Worm (Caenorhabditis elegans) whole organism, mixed stage, embryonic: ENCODE results near the gene mksr-1.

Experiments used
- M03D4.4 ChIP-seq: sonication (generic microtip); optimal IDR thresholded peaks from 2 replicates; lab custom pipeline; 2017; ENCODE audit warnings: mild to moderate bottlenecking, missing genetic modification characterization, missing compliant biosample characterization
- bed-3 ChIP-seq: fragments of 200-800 bp; sonication (Bioruptor generic); optimal IDR thresholded peaks from 3 replicates; lab custom pipeline; 2018; ENCODE audit warnings: mild to moderate bottlenecking, missing genetic modification characterization, moderate library complexity, missing compliant biosample characterization
- blmp-1 ChIP-seq: fragments of 150-350 bp; optimal IDR thresholded peaks from 2 replicates; lab custom pipeline; 2014; ENCODE audit warnings: missing biosample characterization, missing genetic modification characterization
- ceh-39 ChIP-seq: fragments of 150-350 bp; optimal IDR thresholded peaks from 2 replicates; lab custom pipeline; 2014; ENCODE audit warnings: missing biosample characterization, missing genetic modification characterization
- ceh-43 ChIP-seq: fragments of 200-800 bp; sonication (Bioruptor generic); optimal IDR thresholded peaks from 2 replicates; lab custom pipeline; 2018; ENCODE audit warnings: mild to moderate bottlenecking, missing genetic modification characterization, moderate library complexity, missing compliant biosample characterization
- ceh-83 ChIP-seq: fragments of 200-800 bp; sonication (Bioruptor generic); optimal IDR thresholded peaks from 2 replicates; lab custom pipeline; 2018; ENCODE audit warnings: mild to moderate bottlenecking, missing genetic modification characterization, missing compliant biosample characterization
- ces-1 ChIP-seq: fragments of 150-350 bp; optimal IDR thresholded peaks from 2 replicates; lab custom pipeline; 2014; ENCODE audit warnings: missing biosample characterization, missing genetic modification reagents, missing genetic modification characterization
- cnd-1 ChIP-seq: fragments of 200-800 bp; sonication (Bioruptor generic); optimal IDR thresholded peaks from 2 replicates; lab custom pipeline; 2018; ENCODE audit warnings: mild to moderate bottlenecking, missing genetic modification characterization, missing compliant biosample characterization
- drap-1 ChIP-seq: fragments of 200-800 bp; sonication (Bioruptor generic); optimal IDR thresholded peaks from 3 replicates; lab custom pipeline; 2018; ENCODE audit warnings: mild to moderate bottlenecking, missing genetic modification characterization, missing compliant biosample characterization
- elt-1 ChIP-seq: sonication (generic microtip); optimal IDR thresholded peaks from 2 replicates; lab custom pipeline; 2017; ENCODE audit warnings: missing genetic modification characterization, mild to moderate bottlenecking, missing compliant biosample characterization, antibody characterized with exemption, moderate library complexity, borderline replicate concordance; ENCODE audit not compliant: insufficient read depth
- elt-3 ChIP-seq: fragments of 150-350 bp; optimal IDR thresholded peaks from 2 replicates; lab custom pipeline; 2014; ENCODE audit warnings: missing biosample characterization, missing genetic modification characterization
- flh-1 ChIP-seq: fragments of 200-800 bp; sonication (Bioruptor generic); optimal IDR thresholded peaks from 2 replicates; lab custom pipeline; 2018; ENCODE audit warnings: mild to moderate bottlenecking, missing genetic modification characterization, moderate library complexity, missing compliant biosample characterization
- ham-2 ChIP-seq: fragments of 200-800 bp; sonication (Bioruptor generic); optimal IDR thresholded peaks from 2 replicates; lab custom pipeline; 2018; ENCODE audit warnings: mild to moderate bottlenecking, missing genetic modification characterization, missing compliant biosample characterization
- hlh-1 ChIP-seq: fragments of 150-350 bp; optimal IDR thresholded peaks from 2 replicates; lab custom pipeline; 2014; ENCODE audit warnings: missing biosample characterization, missing genetic modification reagents, missing genetic modification characterization
- lin-13 ChIP-seq: fragments of 150-350 bp; optimal IDR thresholded peaks from 2 replicates; lab custom pipeline; 2014; ENCODE audit warnings: missing biosample characterization, missing genetic modification characterization
- lsy-2 ChIP-seq: fragments of 150-350 bp; optimal IDR thresholded peaks from 2 replicates; lab custom pipeline; 2014; ENCODE audit warnings: missing biosample characterization, missing genetic modification characterization
- mab-5 ChIP-seq: fragments of 150-350 bp; optimal IDR thresholded peaks from 2 replicates; lab custom pipeline; 2014; ENCODE audit warnings: missing biosample characterization, missing genetic modification characterization
- mep-1 ChIP-seq: fragments of 150-350 bp; optimal IDR thresholded peaks from 2 replicates; lab custom pipeline; 2017; ENCODE audit warnings: missing biosample characterization, missing genetic modification reagents, missing genetic modification characterization, inconsistent platforms
- mls-2 ChIP-seq: sonication (generic microtip); optimal IDR thresholded peaks from 2 replicates; lab custom pipeline; 2016; ENCODE audit warnings: mild to moderate bottlenecking, missing genetic modification characterization, moderate library complexity, missing compliant biosample characterization
- nhr-12 ChIP-seq: fragments of 150-350 bp; optimal IDR thresholded peaks from 2 replicates; lab custom pipeline; 2014; ENCODE audit warnings: missing biosample characterization, missing genetic modification characterization
- nhr-2 ChIP-seq: fragments of 150-350 bp; optimal IDR thresholded peaks from 2 replicates; lab custom pipeline; 2014; ENCODE audit warnings: missing biosample characterization, missing genetic modification characterization
- nhr-237 ChIP-seq: fragments of 150-350 bp; optimal IDR thresholded peaks from 2 replicates; lab custom pipeline; 2014; ENCODE audit warnings: missing biosample characterization, missing genetic modification characterization
- nhr-28 ChIP-seq: fragments of 150-350 bp; optimal IDR thresholded peaks from 2 replicates; lab custom pipeline; 2014; ENCODE audit warnings: missing biosample characterization, missing genetic modification characterization
- nhr-76 ChIP-seq: sonication (generic microtip); optimal IDR thresholded peaks from 2 replicates; lab custom pipeline; 2017; ENCODE audit warnings: missing biosample characterization, missing genetic modification characterization
- pha-4 ChIP-seq: fragments of 150-350 bp; optimal IDR thresholded peaks from 2 replicates; lab custom pipeline; 2018; ENCODE audit warnings: missing biosample characterization, missing genetic modification reagents, missing genetic modification characterization
- sem-2 ChIP-seq: fragments of 200-800 bp; sonication (Bioruptor generic); optimal IDR thresholded peaks from 2 replicates; lab custom pipeline; 2018; ENCODE audit warnings: mild to moderate bottlenecking, missing genetic modification characterization, missing compliant biosample characterization
- snpc-4 ChIP-seq: fragments of 150-350 bp; optimal IDR thresholded peaks from 2 replicates; lab custom pipeline; 2014; ENCODE audit warnings: missing biosample characterization, missing genetic modification characterization
- sptf-1 ChIP-seq: sonication (generic microtip); optimal IDR thresholded peaks from 2 replicates; lab custom pipeline; 2017; ENCODE audit warnings: mild to moderate bottlenecking, missing genetic modification characterization, moderate library complexity, missing compliant biosample characterization
- tbx-8 ChIP-seq: fragments of 200-800 bp; sonication (Bioruptor generic); optimal IDR thresholded peaks from 2 replicates; lab custom pipeline; 2018; ENCODE audit warnings: mild to moderate bottlenecking, missing genetic modification characterization, moderate library complexity, missing compliant biosample characterization
- unc-120 ChIP-seq: sonication (generic microtip); optimal IDR thresholded peaks from 2 replicates; lab custom pipeline; 2017; ENCODE audit warnings: missing genetic modification characterization, missing compliant biosample characterization; ENCODE audit not compliant: poor library complexity, severe bottlenecking
- unc-39 ChIP-seq: fragments of 150-350 bp; optimal IDR thresholded peaks from 2 replicates; lab custom pipeline; 2014; ENCODE audit warnings: missing biosample characterization, missing genetic modification characterization
- unc-62 ChIP-seq: fragments of 150-350 bp; optimal IDR thresholded peaks from 2 replicates; lab custom pipeline; 2014; ENCODE audit warnings: missing biosample characterization, missing genetic modification reagents, missing genetic modification characterization
- zip-8 ChIP-seq: fragments of 150-350 bp; optimal IDR thresholded peaks from 2 replicates; lab custom pipeline; 2014; ENCODE audit warnings: missing biosample characterization, missing genetic modification characterization
- ztf-11 ChIP-seq: fragments of 150-350 bp; optimal IDR thresholded peaks from 2 replicates; lab custom pipeline; 2014; ENCODE audit warnings: missing biosample characterization, missing genetic modification characterization

Gene mksr-1

ce11 chrX:1093154-1093553 lies 24.2 kb upstream of the mksr-1 start:
- no peak for TF ChIP-seq unc-39
- peak; percentile 83 for TF ChIP-seq mep-1
- TF ChIP-seq lin-13 (tag; lab: Kevin White, UChicago), result peak; percentile 13
- TF ChIP-seq lsy-2, result peak; percentile 30
- no peak for TF ChIP-seq elt-3 (tag; lab: Kevin White, UChicago)
- no peak for TF ChIP-seq elt-1 (tag; lab: Kevin White, UChicago)
- peak; percentile 99 for TF ChIP-seq unc-62 (GFP tag; lab: Kevin White, UChicago)
- peak; percentile 93 for TF ChIP-seq pha-4 (tag; lab: Kevin White, UChicago)
- TF ChIP-seq ces-1, result peak; percentile 78
- peak; percentile 54 for TF ChIP-seq blmp-1 (tag; lab: Kevin White, UChicago)
- TF ChIP-seq ceh-39 (tag; lab: Kevin White, UChicago), result peak; percentile 26
- no peak for TF ChIP-seq nhr-76 (tag; lab: Kevin White, UChicago)
- TF ChIP-seq nhr-28 (tag; lab: Kevin White, UChicago), result no peak
- TF ChIP-seq nhr-2 (tag; lab: Kevin White, UChicago), result no peak
- peak; percentile 90 for TF ChIP-seq hlh-1 (tag; lab: Kevin White, UChicago)
- peak; percentile 69 for TF ChIP-seq drap-1 (GFP tag; lab: Kevin White, UChicago)
- no peak for TF ChIP-seq ceh-83 (GFP tag; lab: Kevin White, UChicago)
- peak; percentile 78 for TF ChIP-seq sptf-1 (tag; lab: Kevin White, UChicago)
- peak; percentile 53 for TF ChIP-seq M03D4.4 (tag; lab: Kevin White, UChicago)
- TF ChIP-seq sem-2 (GFP tag; lab: Kevin White, UChicago), result peak; percentile 13
- TF ChIP-seq tbx-8 (GFP tag; lab: Kevin White, UChicago), result no peak
- TF ChIP-seq zip-8 (tag; lab: Kevin White, UChicago), result no peak
- TF ChIP-seq mls-2, result peak; percentile 71
- peak; percentile 87 for TF ChIP-seq nhr-237 (tag; lab: Kevin White, UChicago)
- no peak for TF ChIP-seq snpc-4
- TF ChIP-seq cnd-1 (tag; lab: Kevin White, UChicago), result peak; percentile 44
- TF ChIP-seq ham-2, result peak; percentile 70
- TF ChIP-seq unc-120 (tag; lab: Kevin White, UChicago), result peak; percentile 94
- TF ChIP-seq, all 35 proteins: peak for 18

- TF ChIP-seq ceh-83 (GFP tag; lab: Kevin White, UChicago) (no peak), nhr-12 (tag; lab: Kevin White, UChicago) (no peak), nhr-28 (tag; lab: Kevin White, UChicago) (no peak), drap-1 (GFP tag; lab: Kevin White, UChicago) (no peak), elt-3 (tag; lab: Kevin White, UChicago) (no peak), nhr-237 (tag; lab: Kevin White, UChicago) (no peak), cnd-1 (tag; lab: Kevin White, UChicago) (no peak), hlh-1 (tag; lab: Kevin White, UChicago) (no peak), lsy-2 (no peak), ztf-11 (tag; lab: Kevin White, UChicago) (no peak), flh-1 (GFP tag; lab: Kevin White, UChicago) (no peak), sptf-1 (tag; lab: Kevin White, UChicago) (no peak), ces-1 (no peak), ceh-43 (GFP tag; lab: Kevin White, UChicago) (no peak), elt-1 (tag; lab: Kevin White, UChicago) (no peak), nhr-2 (tag; lab: Kevin White, UChicago) (no peak)
Observed at ce11 chrX:1089676-1090075, 20.7 kb upstream of the mksr-1 start.

- TF ChIP-seq mab-5 (tag; lab: Kevin White, UChicago) (no peak), drap-1 (GFP tag; lab: Kevin White, UChicago) (no peak), nhr-2 (tag; lab: Kevin White, UChicago) (no peak), flh-1 (GFP tag; lab: Kevin White, UChicago) (no peak), unc-39 (no peak), unc-62 (GFP tag; lab: Kevin White, UChicago) (no peak), ham-2 (no peak), ces-1 (no peak), sem-2 (GFP tag; lab: Kevin White, UChicago) (no peak), M03D4.4 (tag; lab: Kevin White, UChicago) (no peak)
Observed at ce11 chrX:1089133-1089532, 20.2 kb upstream of the mksr-1 start.

ce11 chrX:1088048-1088447 lies 19.1 kb upstream of the mksr-1 start, which contains the start of gene rei-2:
TSS of gene rei-2 (minus strand) at chrX:1088148.
- TF ChIP-seq blmp-1 (tag; lab: Kevin White, UChicago) (no peak), nhr-2 (tag; lab: Kevin White, UChicago) (no peak), lsy-2 (no peak), tbx-8 (GFP tag; lab: Kevin White, UChicago) (no peak), pha-4 (tag; lab: Kevin White, UChicago) (no peak), elt-3 (tag; lab: Kevin White, UChicago) (no peak), unc-120 (tag; lab: Kevin White, UChicago) (no peak), ceh-83 (GFP tag; lab: Kevin White, UChicago) (no peak), nhr-76 (tag; lab: Kevin White, UChicago) (no peak), ham-2 (no peak), mab-5 (tag; lab: Kevin White, UChicago) (no peak), bed-3 (GFP tag; lab: Kevin White, UChicago) (no peak), cnd-1 (tag; lab: Kevin White, UChicago) (no peak), sptf-1 (tag; lab: Kevin White, UChicago) (no peak), flh-1 (GFP tag; lab: Kevin White, UChicago) (no peak), ztf-11 (tag; lab: Kevin White, UChicago) (no peak), mep-1 (no peak), nhr-28 (tag; lab: Kevin White, UChicago) (no peak), zip-8 (tag; lab: Kevin White, UChicago) (no peak)
